Worm (Caenorhabditis elegans) whole organism, L2 larva: Measurements from ENCODE around the gene C27D9.1.

ENCODE experiments used
- R02D3.7 ChIP-seq: fragments of 150-350 bp; optimal IDR thresholded peaks from 2 replicates; lab custom pipeline; 2014; ENCODE audit warnings: missing biosample characterization, missing genetic modification characterization
- blmp-1 ChIP-seq: sonication (generic microtip); optimal IDR thresholded peaks from 2 replicates; lab custom pipeline; 2017; ENCODE audit warnings: missing genetic modification characterization, mild to moderate bottlenecking, missing compliant biosample characterization, antibody characterized with exemption, moderate library complexity; ENCODE audit not compliant: insufficient read depth
- lin-13 ChIP-seq: fragments of 150-350 bp; optimal IDR thresholded peaks from 2 replicates; lab custom pipeline; 2014; ENCODE audit warnings: missing biosample characterization, missing genetic modification reagents, missing genetic modification characterization
- nhr-11 ChIP-seq: fragments of 150-350 bp; optimal IDR thresholded peaks from 2 replicates; lab custom pipeline; 2014; ENCODE audit warnings: missing biosample characterization, missing genetic modification characterization
- snpc-4 ChIP-seq: fragments of 150-350 bp; optimal IDR thresholded peaks from 2 replicates; lab custom pipeline; 2014; ENCODE audit warnings: missing biosample characterization, missing genetic modification characterization
- unc-62 ChIP-seq: fragments of 150-350 bp; optimal IDR thresholded peaks from 2 replicates; lab custom pipeline; 2014; ENCODE audit warnings: missing biosample characterization, missing genetic modification reagents, missing genetic modification characterization
- zag-1 ChIP-seq: fragments of 150-350 bp; optimal IDR thresholded peaks from 2 replicates; lab custom pipeline; 2014; ENCODE audit warnings: missing biosample characterization, missing genetic modification characterization
- ztf-4 ChIP-seq: fragments of 150-350 bp; optimal IDR thresholded peaks from 2 replicates; lab custom pipeline; 2014; ENCODE audit warnings: missing biosample characterization, missing genetic modification characterization

DNA sequence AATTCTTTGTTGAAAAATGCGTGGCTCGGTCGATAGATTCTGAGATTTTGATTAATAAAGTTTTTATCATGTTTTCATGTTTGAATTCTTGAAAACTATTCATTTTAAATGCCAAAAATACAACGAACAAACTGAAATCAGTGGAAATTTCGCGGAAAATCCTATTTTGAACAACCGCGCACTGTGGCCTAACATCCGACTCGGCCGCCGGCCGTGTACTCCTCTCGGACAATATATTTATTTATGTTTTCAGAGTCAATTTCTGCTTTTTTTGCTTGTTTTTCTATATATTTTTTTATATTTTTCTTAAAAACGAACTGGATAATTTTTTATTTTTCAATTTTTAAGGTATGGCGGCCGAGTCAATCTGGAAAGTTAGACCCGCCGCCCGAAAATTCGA lies 38.1 kb downstream of the C27D9.1 start, which contains the start of gene F26G1.1:
- TF ChIP-seq nhr-11 (tag; lab: Kevin White, UChicago) (no peak), zag-1 (no peak), snpc-4 (tag; lab: Kevin White, UChicago) (no peak), blmp-1 (tag; lab: Kevin White, UChicago) (no peak), R02D3.7 (tag; lab: Kevin White, UChicago) (no peak), ztf-4 (tag; lab: Kevin White, UChicago) (no peak), lin-13 (GFP tag; lab: Kevin White, UChicago) (peak; percentile 15), unc-62 (no peak)
